Worm (Caenorhabditis elegans) whole organism, L4 larva: ENCODE measurements around the gene cyn-1.

Experiments
- ama-1 ChIP-seq: fragments of 150-350 bp; optimal IDR thresholded peaks from 2 replicates; lab custom pipeline; 2014; ENCODE audit warnings: inconsistent platforms, mixed read lengths
- dmd-9 ChIP-seq: fragments of 200-800 bp; sonication (Bioruptor generic); IDR thresholded peaks from 2 replicates; pipeline ENCODE4 v1.3.6; 2022; ENCODE audit warnings: missing genetic modification reagents, missing genetic modification characterization, missing compliant biosample characterization
- lin-1 ChIP-seq: fragments of 200-800 bp; sonication (Bioruptor generic); IDR thresholded peaks from 2 replicates; pipeline ENCODE4 v1.3.6; 2022; ENCODE audit warnings: missing genetic modification reagents, missing genetic modification characterization, missing compliant biosample characterization
- nhr-237 ChIP-seq: sonication (generic microtip); optimal IDR thresholded peaks from 2 replicates; lab custom pipeline; 2017; ENCODE audit warnings: missing biosample characterization, missing genetic modification characterization
- nhr-25 ChIP-seq: sonication (generic microtip); optimal IDR thresholded peaks from 2 replicates; lab custom pipeline; 2017; ENCODE audit warnings: missing genetic modification characterization, mild to moderate bottlenecking, missing compliant biosample characterization, antibody characterized with exemption, moderate library complexity, borderline replicate concordance; ENCODE audit not compliant: insufficient read depth
- nhr-6 ChIP-seq: fragments of 150-350 bp; optimal IDR thresholded peaks from 2 replicates; lab custom pipeline; 2014; ENCODE audit warnings: missing biosample characterization, missing genetic modification characterization
- unc-62 ChIP-seq, 3 experiments: fragments of 150-350 bp in 1 of 3; sonication (generic microtip); optimal IDR thresholded peaks in 2 of 3; peaks in 1 of 3; 1 replicate in 1 of 3; 2 replicates in 2 of 3; lab custom pipeline; 2014 to 2017; ENCODE audit warnings: missing biosample characterization in 3 of 3, missing genetic modification characterization in 3 of 3, missing genetic modification reagents in 3 of 3, missing genotype in 1 of 3

DNA sequence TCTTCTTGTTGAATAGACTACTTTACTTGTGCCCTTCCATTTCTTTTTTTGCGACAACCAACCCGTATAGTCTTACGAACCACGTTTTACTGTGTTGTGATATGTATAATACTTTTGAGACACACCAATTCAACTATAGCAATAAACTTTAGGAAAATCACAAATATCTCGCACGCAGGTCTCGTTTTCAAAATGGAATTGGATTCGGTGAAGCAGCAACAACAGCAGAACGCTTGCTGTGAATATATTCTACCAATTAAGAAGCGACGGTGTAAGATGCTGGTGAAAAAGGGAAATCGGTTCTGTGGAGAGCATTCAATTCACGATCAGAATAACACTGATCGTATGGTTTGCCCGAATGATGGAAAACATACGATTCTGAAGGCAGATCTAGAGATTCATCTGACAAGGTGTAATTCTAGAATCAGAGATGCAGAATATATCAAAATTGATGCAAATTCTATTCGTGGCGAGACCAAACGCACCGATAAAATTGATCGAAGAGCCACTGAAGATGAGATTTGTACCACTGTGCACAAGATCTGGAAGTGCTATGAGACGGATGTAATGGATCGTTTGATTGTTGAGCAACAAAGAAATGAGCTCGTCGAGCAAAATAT, 1.5 kb upstream of the cyn-1 start, which contains the start of gene Y49A3A.3:
- TF ChIP-seq ama-1 (lab: Kevin White, UChicago) (peak; percentile 80), lin-1 (GFP tag; lab: Robert Waterston, UW) (peak; percentile 42; the same call in 1 of the 2 replicates), nhr-25 (tag; lab: Kevin White, UChicago) (peak; percentile 59), nhr-237 (tag; lab: Kevin White, UChicago) (peak; percentile 58), nhr-6 (tag; lab: Kevin White, UChicago) (peak; percentile 56), unc-62 (GFP tag; optimal IDR thresholded peaks at IDR 0.05 in 1 of 2; lab: Kevin White, UChicago) (peak in 1 of 2 experiments; percentile 94), unc-62 (tag; optimal IDR thresholded peaks at IDR 0.05; lab: Kevin White, UChicago) (no peak), dmd-9 (GFP tag; lab: Robert Waterston, UW) (no peak)
